Fruit fly (Drosophila melanogaster) whole organism, embryonic: Measurements from ENCODE around the gene ZnT86D.

Experiments
- CG11456 ChIP-seq: fragments of 200-800 bp; sonication (Bioruptor generic); IDR thresholded peaks from 3 replicates; pipeline ENCODE4 v1.3.6; 2022; ENCODE audit warnings: missing biosample characterization, missing genetic modification characterization
- CG17829 ChIP-seq: fragments of 200-800 bp; optimal IDR thresholded peaks from 2 replicates; lab custom pipeline; 2019; ENCODE audit warnings: missing biosample characterization, mild to moderate bottlenecking, missing genetic modification characterization, moderate library complexity
- CG7987 ChIP-seq: fragments of 200-800 bp; sonication (Bioruptor generic); optimal IDR thresholded peaks from 2 replicates; lab custom pipeline; 2018; ENCODE audit warnings: missing biosample characterization, mild to moderate bottlenecking, missing genetic modification characterization, moderate library complexity
- Deaf1 ChIP-seq: fragments of 200-800 bp; optimal IDR thresholded peaks from 3 replicates; lab custom pipeline; 2019; ENCODE audit warnings: missing biosample characterization, mild to moderate bottlenecking, missing genetic modification characterization, moderate library complexity
- Hr3 ChIP-seq: fragments of 200-800 bp; sonication (Bioruptor generic); optimal IDR thresholded peaks from 3 replicates; lab custom pipeline; 2016; ENCODE audit warnings: missing biosample characterization, missing genetic modification characterization
- Myb ChIP-seq: fragments of 200-800 bp; sonication (Bioruptor generic); optimal IDR thresholded peaks from 2 replicates; lab custom pipeline; 2016; ENCODE audit warnings: missing biosample characterization, missing genetic modification characterization
- caup ChIP-seq: fragments of 200-800 bp; sonication (Bioruptor generic); optimal IDR thresholded peaks from 3 replicates; lab custom pipeline; 2017; ENCODE audit warnings: missing biosample characterization, mild to moderate bottlenecking, missing genetic modification characterization, moderate library complexity; ENCODE audit not compliant: severe bottlenecking
- chm ChIP-seq: fragments of 200-800 bp; sonication (Bioruptor generic); IDR thresholded peaks from 2 replicates; pipeline ENCODE4 v1.3.6; 2022; ENCODE audit warnings: missing biosample characterization, missing genetic modification characterization
- eve ChIP-seq, 2 experiments: fragments of >200 bp; optimal IDR thresholded peaks; 2 replicates each; lab custom pipeline; 2017; ENCODE audit warnings: missing biosample characterization in 2 of 2, missing genetic modification characterization in 2 of 2
- gt ChIP-seq: fragments of 200-800 bp; sonication (Bioruptor generic); IDR thresholded peaks from 2 replicates; pipeline ENCODE4 v1.3.6; 2022; ENCODE audit warnings: missing biosample characterization, missing genetic modification characterization
- pan ChIP-seq, 4 experiments: fragments of >200 bp in 3 of 4; fragments of 200-800 bp in 1 of 4; sonication (Bioruptor generic) in 1 of 4; optimal IDR thresholded peaks in 3 of 4; IDR thresholded peaks in 1 of 4; 2 replicates each; pipeline versions ENCODE4 v1.3.6 to Lab custom; 2017 to 2022; ENCODE audit warnings: missing biosample characterization in 2 of 4, missing genetic modification characterization in 2 of 4, mixed read lengths in 1 of 4
- scrt ChIP-seq: fragments of 200-800 bp; sonication (Bioruptor generic); optimal IDR thresholded peaks from 2 replicates; lab custom pipeline; 2018; ENCODE audit warnings: missing biosample characterization, mild to moderate bottlenecking, missing genetic modification characterization, moderate library complexity
- vnd ChIP-seq: fragments of 200-800 bp; sonication (Bioruptor generic); IDR thresholded peaks from 3 replicates; pipeline ENCODE4 v1.3.6; 2022; ENCODE audit warnings: missing biosample characterization, missing genetic modification characterization; ENCODE audit not compliant: partially characterized antibody

- TF ChIP-seq gt (no peak), caup (GFP tag; lab: Kevin White, UChicago) (no peak), eve (GFP tag; optimal IDR thresholded peaks at IDR 0.05; lab: Kevin White, UChicago) (no peak), CG11456 (no peak), vnd (GFP tag; lab: Robert Waterston, UW) (no peak), CG17829 (tag; lab: Kevin White, UChicago) (no peak), Myb (GFP tag; lab: Kevin White, UChicago) (no peak), Deaf1 (tag; lab: Kevin White, UChicago) (no peak), Hr3 (GFP tag; lab: Kevin White, UChicago) (no peak), pan (optimal IDR thresholded peaks at IDR 0.05; lab: Kevin White, UChicago) (no peak), pan (GFP tag; optimal IDR thresholded peaks at IDR 0.05 in 1 of 2, IDR thresholded peaks at IDR 0.05 in 1 of 2) (no peak), CG7987 (no peak), scrt (GFP tag; lab: Kevin White, UChicago) (no peak), chm (GFP tag; lab: Robert Waterston, UW) (no peak)
Measured at dm6 chr3R:11224478-11224877, 10.1 kb upstream of the ZnT86D start.
